Fruit fly (Drosophila melanogaster) whole organism, embryonic: ENCODE results near the gene CG15403.

Experiments
- ATbp ChIP-seq: fragments of 200-800 bp; sonication (Bioruptor generic); optimal IDR thresholded peaks from 2 replicates; lab custom pipeline; 2017; ENCODE audit warnings: missing biosample characterization, mild to moderate bottlenecking, missing genetic modification characterization, missing genetic modification reagents
- Atf3 ChIP-seq: fragments of 200-800 bp; sonication (Bioruptor generic); optimal IDR thresholded peaks from 3 replicates; lab custom pipeline; 2016; ENCODE audit warnings: missing biosample characterization, missing genetic modification characterization
- Bteb2 ChIP-seq: fragments of 200-800 bp; sonication (Bioruptor generic); optimal IDR thresholded peaks from 2 replicates; lab custom pipeline; 2016; ENCODE audit warnings: missing biosample characterization, missing genetic modification characterization
- CG10431 ChIP-seq: fragments of 200-800 bp; sonication (Bioruptor generic); optimal IDR thresholded peaks from 3 replicates; lab custom pipeline; 2018; ENCODE audit warnings: missing biosample characterization, mild to moderate bottlenecking, missing genetic modification characterization
- CG10979 ChIP-seq: fragments of 200-800 bp; sonication (Bioruptor generic); optimal IDR thresholded peaks from 2 replicates; lab custom pipeline; 2018; ENCODE audit warnings: missing biosample characterization, mild to moderate bottlenecking, missing genetic modification characterization, moderate library complexity
- CG1529 ChIP-seq: fragments of 200-800 bp; sonication (Bioruptor generic); optimal IDR thresholded peaks from 3 replicates; lab custom pipeline; 2018; ENCODE audit warnings: missing biosample characterization, missing genetic modification characterization
- CG15479 ChIP-seq: fragments of 200-800 bp; sonication (Bioruptor generic); optimal IDR thresholded peaks from 3 replicates; lab custom pipeline; 2019; ENCODE audit warnings: missing biosample characterization, mild to moderate bottlenecking, missing genetic modification characterization, moderate library complexity
- CG1603 ChIP-seq: fragments of 200-800 bp; sonication (Bioruptor generic); optimal IDR thresholded peaks from 2 replicates; lab custom pipeline; 2019; ENCODE audit warnings: missing biosample characterization, mild to moderate bottlenecking, missing genetic modification characterization, moderate library complexity
- CG1832 ChIP-seq: fragments of 200-800 bp; sonication (Bioruptor generic); optimal IDR thresholded peaks from 2 replicates; lab custom pipeline; 2017; ENCODE audit warnings: missing biosample characterization, mild to moderate bottlenecking, missing genetic modification characterization, inconsistent platforms
- CG18764 ChIP-seq: fragments of 200-800 bp; sonication (Bioruptor generic); optimal IDR thresholded peaks from 3 replicates; lab custom pipeline; 2016; ENCODE audit warnings: missing biosample characterization, missing genetic modification characterization
- CG2199 ChIP-seq: fragments of 200-800 bp; sonication (Bioruptor generic); IDR thresholded peaks from 3 replicates; pipeline ENCODE4 v1.3.6; 2022; ENCODE audit warnings: missing biosample characterization, missing genetic modification characterization
- CG32772 ChIP-seq: fragments of 200-800 bp; sonication (Bioruptor generic); IDR thresholded peaks from 2 replicates; pipeline ENCODE4 v1.3.6; 2022; ENCODE audit warnings: missing biosample characterization, missing genetic modification characterization
- CG33213 ChIP-seq: fragments of 200-800 bp; sonication (Bioruptor generic); optimal IDR thresholded peaks from 3 replicates; lab custom pipeline; 2016; ENCODE audit warnings: missing biosample characterization, missing genetic modification characterization
- CG3847 ChIP-seq: fragments of 200-800 bp; sonication (Bioruptor generic); IDR thresholded peaks from 2 replicates; pipeline ENCODE4 v1.3.6; 2022; ENCODE audit warnings: missing biosample characterization, missing genetic modification characterization
- CG7271 ChIP-seq: fragments of 200-800 bp; sonication (Bioruptor generic); optimal IDR thresholded peaks from 2 replicates; lab custom pipeline; 2018; ENCODE audit warnings: missing biosample characterization, mild to moderate bottlenecking, missing genetic modification characterization, moderate library complexity
- CG8290 ChIP-seq, 3 experiments: fragments of 200-800 bp; sonication (Bioruptor generic); optimal IDR thresholded peaks; 2 replicates each; lab custom pipeline; 2016 to 2019; ENCODE audit warnings: missing biosample characterization in 3 of 3, missing genetic modification characterization in 3 of 3, mild to moderate bottlenecking in 2 of 3, moderate library complexity in 1 of 3
- CG8924 ChIP-seq: fragments of 200-800 bp; optimal IDR thresholded peaks from 3 replicates; lab custom pipeline; 2019; ENCODE audit warnings: missing biosample characterization, mild to moderate bottlenecking, missing genetic modification characterization, moderate library complexity
- CG9876 ChIP-seq: fragments of 200-800 bp; sonication (Bioruptor generic); optimal IDR thresholded peaks from 2 replicates; lab custom pipeline; 2016; ENCODE audit warnings: missing biosample characterization, missing genetic modification characterization
- D ChIP-seq, 2 experiments: fragments of 200-800 bp in 1 of 2; fragments of >200 bp in 1 of 2; sonication (Bioruptor generic) in 1 of 2; optimal IDR thresholded peaks; 2 replicates in 1 of 2; 3 replicates in 1 of 2; lab custom pipeline; 2017; ENCODE audit warnings: mild to moderate bottlenecking in 1 of 2, missing biosample characterization in 1 of 2, missing genetic modification characterization in 1 of 2, missing genetic modification reagents in 1 of 2
- Deaf1 ChIP-seq: fragments of 200-800 bp; optimal IDR thresholded peaks from 3 replicates; lab custom pipeline; 2019; ENCODE audit warnings: missing biosample characterization, mild to moderate bottlenecking, missing genetic modification characterization, moderate library complexity
- E2f2 ChIP-seq: fragments of 200-800 bp; sonication (Bioruptor generic); IDR thresholded peaks from 2 replicates; pipeline ENCODE4 v1.3.6; 2022; ENCODE audit warnings: missing biosample characterization, missing genetic modification characterization
- HLH54F ChIP-seq: fragments of 200-800 bp; sonication (Bioruptor generic); optimal IDR thresholded peaks from 3 replicates; lab custom pipeline; 2016; ENCODE audit warnings: missing biosample characterization, missing genetic modification characterization
- Hr51 ChIP-seq, 2 experiments: fragments of 200-800 bp; sonication (Bioruptor generic); optimal IDR thresholded peaks; 2 replicates in 1 of 2; 3 replicates in 1 of 2; lab custom pipeline; 2016 to 2018; ENCODE audit warnings: missing biosample characterization in 2 of 2, missing genetic modification characterization in 2 of 2, mild to moderate bottlenecking in 1 of 2, moderate library complexity in 1 of 2
- Hsf ChIP-seq: fragments of 200-800 bp; sonication (Bioruptor generic); optimal IDR thresholded peaks from 3 replicates; lab custom pipeline; 2016; ENCODE audit warnings: missing biosample characterization, missing genetic modification characterization
- Med ChIP-seq: fragments of 200-800 bp; sonication (Bioruptor generic); peaks from one replicate; lab custom pipeline; 2016; ENCODE audit warnings: missing biosample characterization, missing genetic modification characterization, mild to moderate bottlenecking, inconsistent platforms, moderate library complexity
- Ptx1 ChIP-seq: fragments of 200-800 bp; sonication (Bioruptor generic); IDR thresholded peaks from 2 replicates; pipeline ENCODE4 v1.3.6; 2022; ENCODE audit warnings: missing biosample characterization, missing genetic modification characterization
- Sry-β ChIP-seq: fragments of 200-800 bp; sonication (Bioruptor generic); optimal IDR thresholded peaks from 2 replicates; lab custom pipeline; 2018; ENCODE audit warnings: missing biosample characterization, mild to moderate bottlenecking, missing genetic modification characterization, moderate library complexity
- Taf1 ChIP-seq: fragments of 200-800 bp; sonication (Bioruptor generic); IDR thresholded peaks from 2 replicates; pipeline ENCODE4 v1.3.6; 2022; ENCODE audit warnings: missing biosample characterization, missing genetic modification characterization
- btn ChIP-seq: fragments of 200-800 bp; sonication (Bioruptor generic); optimal IDR thresholded peaks from 2 replicates; lab custom pipeline; 2016; ENCODE audit warnings: missing biosample characterization, missing genetic modification characterization
- cad ChIP-seq: fragments of >200 bp; optimal IDR thresholded peaks from 2 replicates; lab custom pipeline; 2017; ENCODE audit warnings: missing biosample characterization, missing genetic modification characterization
- crol ChIP-seq: fragments of 200-800 bp; sonication (Bioruptor generic); IDR thresholded peaks from 2 replicates; pipeline ENCODE4 v1.3.6; 2022; ENCODE audit warnings: missing biosample characterization, missing genetic modification characterization
- fd102C ChIP-seq: fragments of 200-800 bp; sonication (Bioruptor generic); optimal IDR thresholded peaks from 2 replicates; lab custom pipeline; 2018; ENCODE audit warnings: missing biosample characterization, mild to moderate bottlenecking, missing genetic modification characterization, moderate library complexity
- gce ChIP-seq: fragments of 200-800 bp; sonication (Bioruptor generic); IDR thresholded peaks from 3 replicates; pipeline ENCODE4 v1.3.6; 2022; ENCODE audit warnings: missing biosample characterization, missing genetic modification characterization
- jigr1 ChIP-seq: fragments of 200-800 bp; sonication (Bioruptor generic); IDR thresholded peaks from 3 replicates; pipeline ENCODE4 v1.3.6; 2022; ENCODE audit warnings: missing biosample characterization, missing genetic modification characterization
- lmd ChIP-seq: fragments of 200-800 bp; sonication (Bioruptor generic); IDR thresholded peaks from 2 replicates; pipeline ENCODE4 v1.3.6; 2022; ENCODE audit warnings: missing biosample characterization, missing genetic modification characterization
- pan ChIP-seq, 4 experiments: fragments of >200 bp in 3 of 4; fragments of 200-800 bp in 1 of 4; sonication (Bioruptor generic) in 1 of 4; optimal IDR thresholded peaks in 3 of 4; IDR thresholded peaks in 1 of 4; 2 replicates each; pipeline versions ENCODE4 v1.3.6 to Lab custom; 2017 to 2022; ENCODE audit warnings: missing biosample characterization in 2 of 4, missing genetic modification characterization in 2 of 4, mixed read lengths in 1 of 4
- prd ChIP-seq, 3 experiments: fragments of >200 bp in 2 of 3; fragments of 200-800 bp in 1 of 3; sonication (Bioruptor generic) in 1 of 3; optimal IDR thresholded peaks in 2 of 3; IDR thresholded peaks in 1 of 3; 2 replicates in 2 of 3; 3 replicates in 1 of 3; pipeline versions ENCODE4 v1.3.6 to Lab custom; 2017 to 2022; ENCODE audit warnings: missing biosample characterization in 1 of 3, missing genetic modification characterization in 1 of 3
- scrt ChIP-seq: fragments of 200-800 bp; sonication (Bioruptor generic); optimal IDR thresholded peaks from 2 replicates; lab custom pipeline; 2018; ENCODE audit warnings: missing biosample characterization, mild to moderate bottlenecking, missing genetic modification characterization, moderate library complexity
- sens ChIP-seq: fragments of 200-800 bp; sonication (Bioruptor generic); peaks from one replicate; lab custom pipeline; 2016; ENCODE audit warnings: missing biosample characterization, missing genetic modification characterization
- sna ChIP-seq: fragments of 200-800 bp; sonication (Bioruptor generic); IDR thresholded peaks from 2 replicates; pipeline ENCODE4 v1.3.6; 2022; ENCODE audit warnings: missing biosample characterization, missing genetic modification characterization; ENCODE audit not compliant: partially characterized antibody
- tll ChIP-seq, 2 experiments: fragments of 200-800 bp in 1 of 2; fragments of >200 bp in 1 of 2; sonication (Bioruptor generic) in 1 of 2; optimal IDR thresholded peaks; 2 replicates each; lab custom pipeline; 2017 to 2019; ENCODE audit warnings: missing biosample characterization in 2 of 2, missing genetic modification characterization in 2 of 2, mild to moderate bottlenecking in 1 of 2, moderate library complexity in 1 of 2
- twi ChIP-seq: fragments of 200-800 bp; optimal IDR thresholded peaks from 2 replicates; lab custom pipeline; 2019; ENCODE audit warnings: missing biosample characterization, mild to moderate bottlenecking, missing genetic modification characterization, moderate library complexity
- wdn ChIP-seq: fragments of 200-800 bp; sonication (Bioruptor generic); IDR thresholded peaks from 2 replicates; pipeline ENCODE4 v1.3.6; 2022; ENCODE audit warnings: missing biosample characterization, missing genetic modification characterization
- z ChIP-seq: fragments of 200-800 bp; sonication (Bioruptor generic); IDR thresholded peaks from 3 replicates; pipeline ENCODE4 v1.3.6; 2022; ENCODE audit warnings: missing biosample characterization, missing genetic modification characterization
- zen ChIP-seq: fragments of 200-800 bp; sonication (Bioruptor generic); optimal IDR thresholded peaks from 3 replicates; lab custom pipeline; 2018; ENCODE audit warnings: missing biosample characterization, mild to moderate bottlenecking, missing genetic modification characterization, moderate library complexity

The CG15403 gene

dm6 chr2L:3128335-3128734 lies at the start of gene CG15403:
Gene CG15403, plus strand, starts transcription at chr2L:3128635.
- no peak for TF ChIP-seq CG2199 (GFP tag; lab: Robert Waterston, UW)
- TF ChIP-seq CG8924, result no peak
- no peak for TF ChIP-seq CG1603
- TF ChIP-seq wdn (GFP tag; lab: Robert Waterston, UW), result no peak
- TF ChIP-seq CG33213, result no peak
- no peak for TF ChIP-seq z
- no peak for TF ChIP-seq Atf3 (GFP tag; lab: Kevin White, UChicago)
- no peak for TF ChIP-seq Hsf (GFP tag; lab: Kevin White, UChicago)
- no peak for TF ChIP-seq sna (GFP tag; lab: Robert Waterston, UW)
- no peak for TF ChIP-seq Bteb2 (GFP tag; lab: Kevin White, UChicago)
- no peak for TF ChIP-seq Hr51 (GFP tag; optimal IDR thresholded peaks at IDR 0.05; lab: Kevin White, UChicago)
- TF ChIP-seq btn (GFP tag; lab: Kevin White, UChicago), result no peak
- no peak for TF ChIP-seq CG8290 (GFP tag; optimal IDR thresholded peaks at IDR 0.05; lab: Kevin White, UChicago)
- TF ChIP-seq CG8290 (tag; optimal IDR thresholded peaks at IDR 0.05; lab: Kevin White, UChicago), result no peak
- TF ChIP-seq crol (GFP tag; lab: Robert Waterston, UW), result no peak
- TF ChIP-seq scrt, result no peak
- no peak for TF ChIP-seq D (optimal IDR thresholded peaks at IDR 0.05; lab: Kevin White, UChicago)
- TF ChIP-seq D (GFP tag; optimal IDR thresholded peaks at IDR 0.05; lab: Kevin White, UChicago), result no peak
- no peak for TF ChIP-seq CG1832
- no peak for TF ChIP-seq CG9876 (GFP tag; lab: Kevin White, UChicago)
- TF ChIP-seq CG1529 (GFP tag; lab: Kevin White, UChicago), result no peak
- no peak for TF ChIP-seq CG10979

- no peak for TF ChIP-seq CG10431 (GFP tag; lab: Kevin White, UChicago)
- TF ChIP-seq fd102C (GFP tag; lab: Kevin White, UChicago), result peak; percentile 24
- TF ChIP-seq CG15479 (GFP tag; lab: Kevin White, UChicago), result peak; percentile 54
- TF ChIP-seq ATbp (GFP tag; lab: Kevin White, UChicago), result no peak
- peak in 1 of 2 experiments; percentile 96 for TF ChIP-seq tll (GFP tag; optimal IDR thresholded peaks at IDR 0.05; lab: Kevin White, UChicago)
- peak; percentile 27 for TF ChIP-seq zen
- TF ChIP-seq prd (optimal IDR thresholded peaks at IDR 0.05; lab: Kevin White, UChicago), result no peak
- TF ChIP-seq prd (GFP tag; IDR thresholded peaks at IDR 0.05; lab: Robert Waterston, UW), result peak; percentile 15; the same call in 1 of the 3 replicates
- no peak for TF ChIP-seq jigr1 (GFP tag; lab: Robert Waterston, UW)
- TF ChIP-seq CG7271 (tag; lab: Kevin White, UChicago), result peak; percentile 68
- TF ChIP-seq twi (tag; lab: Kevin White, UChicago), result peak; percentile 25
These were observed 49.7 kb upstream of the CG15403 start for dm6 chr2L:3078741-3079140.

dm6 chr2L:3082895-3083294 lies 45.5 kb upstream of the CG15403 start:
- TF ChIP-seq zen (peak; percentile 62), tll (GFP tag; optimal IDR thresholded peaks at IDR 0.05; lab: Kevin White, UChicago) (peak in 1 of 2 experiments; percentile 48), cad (GFP tag; lab: Kevin White, UChicago) (peak; percentile 98), sens (GFP tag; lab: Kevin White, UChicago) (peak; percentile 3), Sry-β (GFP tag; lab: Kevin White, UChicago) (no peak)

- no peak for TF ChIP-seq CG18764 (GFP tag; lab: Kevin White, UChicago)
- peak; percentile 83 for TF ChIP-seq zen
- peak; percentile 21 for TF ChIP-seq Med (GFP tag; lab: Kevin White, UChicago)
- peak; percentile 26 for TF ChIP-seq cad (GFP tag; lab: Kevin White, UChicago)
- TF ChIP-seq gce (GFP tag; lab: Robert Waterston, UW), result no peak
- peak; percentile 18; the same call in 1 of the 2 replicates for TF ChIP-seq CG32772
- TF ChIP-seq E2f2 (GFP tag; lab: Robert Waterston, UW), result 0 out of 2 replicates have a peak, but pooled peaks have one; percentile 17
- TF ChIP-seq lmd (GFP tag; lab: Robert Waterston, UW), result 0 out of 2 replicates have a peak, but pooled peaks have one; percentile 10
- no peak for TF ChIP-seq Taf1 (GFP tag; lab: Robert Waterston, UW)
- peak; percentile 62 for TF ChIP-seq Deaf1
- TF ChIP-seq pan (optimal IDR thresholded peaks at IDR 0.05; lab: Kevin White, UChicago), result no peak
- TF ChIP-seq pan (GFP tag; optimal IDR thresholded peaks at IDR 0.05 in 1 of 2, IDR thresholded peaks at IDR 0.05 in 1 of 2), result peak in 1 of 2 experiments; percentile 29
- no peak for TF ChIP-seq HLH54F (GFP tag; lab: Kevin White, UChicago)
- 0 out of 2 replicates have a peak, but pooled peaks have one; percentile 22 for TF ChIP-seq CG3847 (GFP tag; lab: Robert Waterston, UW)
- TF ChIP-seq Ptx1 (GFP tag; lab: Robert Waterston, UW), result 0 out of 2 replicates have a peak, but pooled peaks have one; percentile 12
These were observed 44.9 kb upstream of the CG15403 start for dm6 chr2L:3083510-3083909.
